Worm (Caenorhabditis elegans) whole organism, late embryonic: ENCODE data around the gene W03C9.5.

Experiments used
- C38D4.7 ChIP-seq: fragments of 200-800 bp; sonication (Bioruptor generic); optimal IDR thresholded peaks from 2 replicates; lab custom pipeline; 2018; ENCODE audit warnings: mild to moderate bottlenecking, missing genetic modification characterization, moderate library complexity, missing compliant biosample characterization
- F13H6.1 ChIP-seq: sonication (generic microtip); optimal IDR thresholded peaks from 2 replicates; lab custom pipeline; 2016; ENCODE audit warnings: missing genetic modification characterization, missing compliant biosample characterization
- K09A11.1 ChIP-seq: sonication (generic microtip); optimal IDR thresholded peaks from 2 replicates; lab custom pipeline; 2017; ENCODE audit warnings: antibody characterized with exemption, mild to moderate bottlenecking, missing genetic modification characterization, missing compliant biosample characterization; ENCODE audit not compliant: insufficient read depth
- ahr-1 ChIP-seq: sonication (generic microtip); optimal IDR thresholded peaks from 2 replicates; lab custom pipeline; 2016; ENCODE audit warnings: missing genetic modification characterization, missing compliant biosample characterization
- ama-1 ChIP-seq: fragments of 150-350 bp; optimal IDR thresholded peaks from 2 replicates; lab custom pipeline; 2014
- ceh-2 ChIP-seq: sonication (generic microtip); optimal IDR thresholded peaks from 2 replicates; lab custom pipeline; 2016; ENCODE audit warnings: missing genotype, missing genetic modification characterization, missing compliant biosample characterization
- ceh-30 ChIP-seq: fragments of 150-350 bp; optimal IDR thresholded peaks from 2 replicates; lab custom pipeline; 2014; ENCODE audit warnings: missing biosample characterization, missing genetic modification characterization
- ceh-48 ChIP-seq: sonication (generic microtip); optimal IDR thresholded peaks from 2 replicates; lab custom pipeline; 2016; ENCODE audit warnings: missing genetic modification characterization, inconsistent platforms, missing compliant biosample characterization
- ceh-9 ChIP-seq: sonication (generic microtip); optimal IDR thresholded peaks from 2 replicates; lab custom pipeline; 2016; ENCODE audit warnings: mild to moderate bottlenecking, missing genetic modification characterization, inconsistent platforms, missing compliant biosample characterization
- che-1 ChIP-seq: sonication (generic microtip); optimal IDR thresholded peaks from 2 replicates; lab custom pipeline; 2016; ENCODE audit warnings: mild to moderate bottlenecking, missing genetic modification characterization, missing compliant biosample characterization
- dmd-4 ChIP-seq: sonication (generic microtip); optimal IDR thresholded peaks from 2 replicates; lab custom pipeline; 2016; ENCODE audit warnings: borderline replicate concordance, missing genetic modification characterization, missing compliant biosample characterization
- dve-1 ChIP-seq: sonication (generic microtip); optimal IDR thresholded peaks from 2 replicates; lab custom pipeline; 2017; ENCODE audit warnings: antibody characterized with exemption, mild to moderate bottlenecking, missing genetic modification characterization, missing compliant biosample characterization
- elt-2 ChIP-seq: sonication (generic microtip); optimal IDR thresholded peaks from 2 replicates; lab custom pipeline; 2016; ENCODE audit warnings: missing genetic modification reagents, missing genetic modification characterization, missing compliant biosample characterization
- ets-4 ChIP-seq: sonication (generic microtip); optimal IDR thresholded peaks from 2 replicates; lab custom pipeline; 2016; ENCODE audit warnings: missing genetic modification characterization, missing compliant biosample characterization
- fax-1 ChIP-seq: sonication (generic microtip); optimal IDR thresholded peaks from 2 replicates; lab custom pipeline; 2016; ENCODE audit warnings: missing genotype, missing genetic modification characterization, missing compliant biosample characterization
- fkh-10 ChIP-seq: fragments of 150-350 bp; optimal IDR thresholded peaks from 2 replicates; lab custom pipeline; 2014; ENCODE audit warnings: missing biosample characterization, missing genetic modification reagents, missing genetic modification characterization
- fkh-6 ChIP-seq: sonication (generic microtip); optimal IDR thresholded peaks from 2 replicates; lab custom pipeline; 2016; ENCODE audit warnings: missing genetic modification characterization, missing compliant biosample characterization
- gmeb-2 ChIP-seq: sonication (generic microtip); optimal IDR thresholded peaks from 2 replicates; lab custom pipeline; 2016; ENCODE audit warnings: missing genetic modification characterization, inconsistent platforms, missing compliant biosample characterization
- hlh-13 ChIP-seq: fragments of 200-800 bp; sonication (Bioruptor generic); optimal IDR thresholded peaks from 2 replicates; lab custom pipeline; 2018; ENCODE audit warnings: mild to moderate bottlenecking, missing genetic modification characterization, missing compliant biosample characterization
- hlh-6 ChIP-seq: sonication (generic microtip); optimal IDR thresholded peaks from 2 replicates; lab custom pipeline; 2016; ENCODE audit warnings: missing genotype, missing genetic modification characterization, missing compliant biosample characterization
- hlh-8 ChIP-seq: sonication (generic microtip); optimal IDR thresholded peaks from 2 replicates; lab custom pipeline; 2016; ENCODE audit warnings: missing genotype, missing genetic modification characterization, missing compliant biosample characterization
- lim-6 ChIP-seq: sonication (generic microtip); optimal IDR thresholded peaks from 2 replicates; lab custom pipeline; 2016; ENCODE audit warnings: missing genetic modification characterization, missing compliant biosample characterization
- nfya-1 ChIP-seq: sonication (generic microtip); optimal IDR thresholded peaks from 2 replicates; lab custom pipeline; 2017; ENCODE audit warnings: missing genetic modification characterization, mild to moderate bottlenecking, missing compliant biosample characterization, antibody characterized with exemption, moderate library complexity
- nhr-11 ChIP-seq: fragments of 150-350 bp; optimal IDR thresholded peaks from 2 replicates; lab custom pipeline; 2014; ENCODE audit warnings: missing biosample characterization, missing genetic modification characterization
- npax-4 ChIP-seq: sonication (generic microtip); optimal IDR thresholded peaks from 2 replicates; lab custom pipeline; 2016; ENCODE audit warnings: missing genetic modification characterization, missing compliant biosample characterization
- pag-3 ChIP-seq: sonication (generic microtip); optimal IDR thresholded peaks from 2 replicates; lab custom pipeline; 2016; ENCODE audit warnings: missing compliant biosample characterization, missing genetic modification characterization, borderline replicate concordance
- pax-1 ChIP-seq: fragments of 150-350 bp; optimal IDR thresholded peaks from 2 replicates; lab custom pipeline; 2014; ENCODE audit warnings: missing biosample characterization, missing genetic modification characterization
- pha-2 ChIP-seq: sonication (generic microtip); optimal IDR thresholded peaks from 2 replicates; lab custom pipeline; 2017; ENCODE audit warnings: mild to moderate bottlenecking, missing genetic modification characterization, missing compliant biosample characterization
- pros-1 ChIP-seq: fragments of 150-350 bp; optimal IDR thresholded peaks from 2 replicates; lab custom pipeline; 2014; ENCODE audit warnings: missing biosample characterization, missing genetic modification reagents, missing genetic modification characterization
- sdc-2 ChIP-seq: sonication (generic microtip); optimal IDR thresholded peaks from 2 replicates; lab custom pipeline; 2016; ENCODE audit warnings: missing genotype, missing genetic modification characterization, missing compliant biosample characterization
- sox-2 ChIP-seq: fragments of 200-800 bp; sonication (Bioruptor generic); IDR thresholded peaks from 2 replicates; pipeline ENCODE4 v1.3.6; 2022; ENCODE audit warnings: missing genetic modification reagents, missing genetic modification characterization, missing compliant biosample characterization
- sox-4 ChIP-seq: sonication (generic microtip); optimal IDR thresholded peaks from 2 replicates; lab custom pipeline; 2017; ENCODE audit warnings: mild to moderate bottlenecking, missing genetic modification characterization, inconsistent platforms, missing compliant biosample characterization
- ttx-3 ChIP-seq: sonication (generic microtip); optimal IDR thresholded peaks from 2 replicates; lab custom pipeline; 2016; ENCODE audit warnings: missing genetic modification reagents, missing genetic modification characterization, missing compliant biosample characterization
- unc-55 ChIP-seq: sonication (generic microtip); optimal IDR thresholded peaks from 2 replicates; lab custom pipeline; 2017; ENCODE audit warnings: missing biosample characterization, missing genetic modification reagents, missing genetic modification characterization
- zip-5 ChIP-seq: sonication (generic microtip); optimal IDR thresholded peaks from 2 replicates; lab custom pipeline; 2016; ENCODE audit warnings: missing genetic modification characterization, missing compliant biosample characterization
- ztf-16 ChIP-seq: sonication (generic microtip); optimal IDR thresholded peaks from 2 replicates; lab custom pipeline; 2017; ENCODE audit warnings: missing genetic modification characterization, missing compliant biosample characterization

The W03C9.5 gene

DNA sequence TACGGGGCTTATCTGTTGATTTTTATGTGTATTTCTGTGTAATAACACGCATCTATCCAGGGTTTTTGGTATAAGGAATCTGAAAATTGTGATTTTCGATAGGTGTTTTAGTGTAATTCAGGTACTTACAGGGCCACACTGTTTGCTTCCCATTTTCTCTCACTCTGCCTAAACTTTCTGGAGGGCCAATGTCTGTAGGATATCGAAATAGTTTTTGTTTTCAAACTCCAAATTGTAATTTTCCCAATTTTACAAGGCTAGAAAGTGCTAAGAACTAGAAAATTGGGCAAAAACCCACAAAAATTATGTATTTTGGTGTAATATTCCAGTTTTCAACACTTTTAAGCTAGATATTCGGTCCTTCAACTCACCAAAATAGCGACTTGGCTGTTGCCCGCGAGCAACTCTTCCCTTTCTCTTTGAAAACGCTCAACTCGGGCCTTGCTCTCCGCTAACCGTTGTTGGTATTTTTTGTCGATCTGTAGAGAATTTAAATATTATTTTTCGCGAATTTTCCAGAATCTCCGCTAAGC, 9.4 kb upstream of the W03C9.5 start:
- TF ChIP-seq ceh-2 (tag; lab: Kevin White, UChicago), result no peak
- no peak for TF ChIP-seq hlh-8 (tag; lab: Kevin White, UChicago)
- no peak for TF ChIP-seq ceh-48 (tag; lab: Kevin White, UChicago)
- no peak for TF ChIP-seq sdc-2 (tag; lab: Kevin White, UChicago)
- TF ChIP-seq fkh-10 (GFP tag; lab: Kevin White, UChicago), result no peak
- TF ChIP-seq zip-5 (tag; lab: Kevin White, UChicago), result no peak
- TF ChIP-seq F13H6.1 (tag; lab: Kevin White, UChicago), result no peak
- TF ChIP-seq ets-4 (tag; lab: Kevin White, UChicago), result no peak
- no peak for TF ChIP-seq pag-3
- no peak for TF ChIP-seq C38D4.7
- no peak for TF ChIP-seq pha-2 (tag; lab: Kevin White, UChicago)
- no peak for TF ChIP-seq dmd-4 (tag; lab: Kevin White, UChicago)
- TF ChIP-seq fkh-6 (tag; lab: Kevin White, UChicago), result no peak
- TF ChIP-seq K09A11.1, result no peak
- TF ChIP-seq lim-6, result no peak

DNA sequence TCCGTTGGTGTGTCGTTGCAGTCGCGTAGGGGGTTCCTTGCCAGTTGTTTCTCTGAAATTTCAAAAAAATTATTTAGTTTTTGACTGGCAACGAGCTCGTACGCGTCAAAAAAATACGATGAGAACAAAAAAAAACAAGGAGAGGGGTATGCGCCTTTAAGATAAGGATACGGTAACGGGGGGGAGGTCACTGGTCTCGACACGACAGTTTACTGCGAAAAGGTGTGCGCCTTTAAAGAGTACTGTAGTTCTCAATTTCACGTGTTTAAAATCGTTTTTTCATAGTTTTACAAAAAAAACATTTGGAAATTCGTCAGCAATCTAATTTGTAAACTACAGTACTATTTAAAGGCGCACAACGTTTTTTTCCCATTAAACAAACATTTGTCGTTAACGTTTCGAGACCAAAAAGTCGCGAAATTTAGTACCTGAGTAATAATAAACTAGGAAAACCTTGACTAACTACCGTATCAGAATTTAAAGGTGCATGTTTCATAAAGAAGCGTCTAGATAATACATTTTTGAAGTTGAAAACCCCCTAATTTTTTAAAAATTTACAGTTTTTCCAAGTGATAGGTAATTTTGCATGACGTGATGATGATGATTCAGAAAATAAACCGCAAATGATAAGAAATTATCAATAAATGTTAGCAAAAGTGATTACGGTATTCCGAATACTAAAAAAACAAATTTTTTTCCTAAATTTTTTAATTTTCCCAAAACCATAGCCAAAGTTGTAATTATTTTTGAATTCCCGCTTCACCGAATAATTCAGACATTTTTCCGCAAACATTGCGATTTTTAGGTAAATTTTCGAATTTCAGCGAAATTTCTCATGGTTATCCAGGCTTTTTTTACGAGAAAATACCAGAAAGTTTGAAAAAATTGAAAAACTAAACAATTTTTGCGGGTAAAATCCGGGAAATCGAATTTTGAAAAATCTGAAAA, 7.0 kb upstream of the W03C9.5 start:
- no peak for TF ChIP-seq npax-4 (tag; lab: Kevin White, UChicago)
- no peak for TF ChIP-seq sox-4 (tag; lab: Kevin White, UChicago)
- no peak for TF ChIP-seq unc-55
- peak; percentile 4 for TF ChIP-seq nfya-1 (tag; lab: Kevin White, UChicago)
- peak; percentile 23 for TF ChIP-seq elt-2 (tag; lab: Kevin White, UChicago)
- TF ChIP-seq ama-1 (lab: Kevin White, UChicago), result peak; percentile 79
- TF ChIP-seq C38D4.7, result peak; percentile 25
- TF ChIP-seq gmeb-2 (tag; lab: Kevin White, UChicago), result peak; percentile 67
- TF ChIP-seq, all 69 proteins: peak for 5

DNA sequence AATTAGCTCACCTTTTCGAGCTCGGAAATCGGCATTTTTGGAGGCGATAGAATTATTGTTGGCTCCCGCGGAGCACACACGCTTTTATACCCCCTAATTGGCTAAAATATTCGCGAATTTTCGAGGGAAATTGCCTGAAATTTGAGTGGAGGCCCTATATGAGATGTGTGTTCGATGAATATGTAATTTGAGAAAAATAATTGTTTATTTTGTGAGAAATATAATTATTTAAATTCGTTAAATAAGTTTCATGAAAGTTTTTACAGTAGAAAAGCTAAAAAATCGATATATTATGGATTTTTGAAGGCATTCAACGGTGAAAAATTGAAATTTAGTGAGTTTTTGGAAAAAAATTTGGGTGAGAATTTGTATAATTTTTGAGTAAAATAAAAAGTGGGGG, 6.3 kb upstream of the W03C9.5 start, which contains the start of gene acbp-6:
acbp-6 (minus strand) TSS at position 101 of the 400 bp plus-strand sequence.
- TF ChIP-seq pros-1 (tag; lab: Kevin White, UChicago), result no peak
- TF ChIP-seq sox-4 (tag; lab: Kevin White, UChicago), result no peak
- no peak for TF ChIP-seq hlh-13 (GFP tag; lab: Kevin White, UChicago)

DNA sequence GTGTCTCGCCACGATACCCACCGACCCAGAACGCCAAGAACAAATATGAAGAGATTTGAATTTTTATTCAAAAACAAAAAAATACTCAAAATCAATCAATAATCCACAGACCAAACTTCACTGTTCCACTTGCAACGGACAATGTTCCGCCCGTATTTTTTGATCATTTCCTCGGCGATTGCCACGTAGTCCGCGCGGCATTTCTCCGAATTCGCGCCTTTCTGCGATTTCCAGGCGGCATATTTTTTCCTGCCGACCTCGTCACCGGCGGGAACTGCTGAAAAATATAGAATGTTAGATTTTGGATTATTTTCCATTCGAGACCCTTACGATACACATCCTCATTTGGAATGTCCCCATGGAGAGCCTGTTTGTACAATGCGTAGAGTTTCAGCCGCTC, 4.9 kb upstream of the W03C9.5 start:
- no peak for TF ChIP-seq nhr-11 (tag; lab: Kevin White, UChicago)
- no peak for TF ChIP-seq ets-4 (tag; lab: Kevin White, UChicago)
- TF ChIP-seq elt-2 (tag; lab: Kevin White, UChicago), result no peak
- TF ChIP-seq ztf-16, result no peak
- no peak for TF ChIP-seq fkh-10 (GFP tag; lab: Kevin White, UChicago)
- no peak for TF ChIP-seq dve-1
- TF ChIP-seq pha-2 (tag; lab: Kevin White, UChicago), result no peak
- no peak for TF ChIP-seq hlh-6 (tag; lab: Kevin White, UChicago)
- no peak for TF ChIP-seq pax-1 (tag; lab: Kevin White, UChicago)
- no peak for TF ChIP-seq C38D4.7
- TF ChIP-seq sox-2, result no peak
- no peak for TF ChIP-seq gmeb-2 (tag; lab: Kevin White, UChicago)
- TF ChIP-seq ttx-3 (tag; lab: Kevin White, UChicago), result no peak
- no peak for TF ChIP-seq che-1 (tag; lab: Kevin White, UChicago)
- no peak for TF ChIP-seq lim-6
- TF ChIP-seq fax-1 (tag; lab: Kevin White, UChicago), result no peak
- TF ChIP-seq ahr-1 (tag; lab: Kevin White, UChicago), result no peak
- TF ChIP-seq ceh-9 (tag; lab: Kevin White, UChicago), result no peak
- no peak for TF ChIP-seq ceh-30
